Worm (Caenorhabditis elegans) whole organism, young adult: Measurements from ENCODE around the gene sto-3.

ENCODE experiments used
- K11D2.4 ChIP-seq: fragments of 200-800 bp; sonication (Bioruptor generic); IDR thresholded peaks from 2 replicates; pipeline ENCODE4 v1.3.6; 2022; ENCODE audit warnings: missing genetic modification reagents, missing genetic modification characterization, missing compliant biosample characterization
- akir-1 ChIP-seq: fragments of 200-800 bp; sonication (Bioruptor generic); optimal IDR thresholded peaks from 2 replicates; lab custom pipeline; 2018; ENCODE audit warnings: mild to moderate bottlenecking, missing genetic modification characterization, moderate library complexity, missing compliant biosample characterization
- aptf-3 ChIP-seq: fragments of 200-800 bp; sonication (Bioruptor generic); IDR thresholded peaks from 2 replicates; pipeline ENCODE4 v1.3.6; 2022; ENCODE audit warnings: missing genetic modification characterization, missing compliant biosample characterization
- attf-3 ChIP-seq: fragments of 200-800 bp; sonication (Bioruptor generic); conservative IDR thresholded peaks from 2 replicates; pipeline ENCODE4 v1.3.6; 2022; ENCODE audit warnings: missing genetic modification reagents, missing genetic modification characterization, missing compliant biosample characterization
- dpff-1 ChIP-seq: sonication (generic microtip); optimal IDR thresholded peaks from 2 replicates; lab custom pipeline; 2017; ENCODE audit warnings: mild to moderate bottlenecking, missing genetic modification characterization, missing compliant biosample characterization
- ets-4 ChIP-seq: fragments of 200-800 bp; sonication (Bioruptor generic); optimal IDR thresholded peaks from 2 replicates; lab custom pipeline; 2018; ENCODE audit warnings: mild to moderate bottlenecking, missing genetic modification characterization, missing compliant biosample characterization
- gei-17 ChIP-seq: fragments of 200-800 bp; sonication (Bioruptor generic); optimal IDR thresholded peaks from 2 replicates; lab custom pipeline; 2018; ENCODE audit warnings: mild to moderate bottlenecking, missing genetic modification characterization, missing compliant biosample characterization
- lin-35 ChIP-seq, 3 experiments: fragments of 150-350 bp in 2 of 3; sonication (generic microtip) in 1 of 3; optimal IDR thresholded peaks; 2 replicates each; lab custom pipeline; 2014 to 2018; ENCODE audit warnings: missing biosample characterization in 3 of 3, missing genetic modification characterization in 3 of 3, missing genetic modification reagents in 3 of 3
- madf-10 ChIP-seq: sonication (generic microtip); optimal IDR thresholded peaks from 2 replicates; lab custom pipeline; 2016; ENCODE audit warnings: mild to moderate bottlenecking, missing genetic modification characterization, missing compliant biosample characterization
- nfya-1 ChIP-seq: sonication (generic microtip); optimal IDR thresholded peaks from 2 replicates; lab custom pipeline; 2017; ENCODE audit warnings: antibody characterized with exemption, missing compliant biosample characterization, missing genetic modification characterization, borderline replicate concordance; ENCODE audit not compliant: insufficient read depth
- unc-62 ChIP-seq: fragments of 150-350 bp; optimal IDR thresholded peaks from 2 replicates; lab custom pipeline; 2014; ENCODE audit warnings: missing biosample characterization, missing genetic modification reagents, missing genetic modification characterization
- ztf-26 ChIP-seq: sonication (generic microtip); optimal IDR thresholded peaks from 2 replicates; lab custom pipeline; 2017; ENCODE audit warnings: missing genetic modification characterization, missing compliant biosample characterization
- ztf-3 ChIP-seq: fragments of 200-800 bp; sonication (Bioruptor generic); optimal IDR thresholded peaks from 2 replicates; lab custom pipeline; 2018; ENCODE audit warnings: mild to moderate bottlenecking, missing genetic modification characterization, missing compliant biosample characterization

DNA sequence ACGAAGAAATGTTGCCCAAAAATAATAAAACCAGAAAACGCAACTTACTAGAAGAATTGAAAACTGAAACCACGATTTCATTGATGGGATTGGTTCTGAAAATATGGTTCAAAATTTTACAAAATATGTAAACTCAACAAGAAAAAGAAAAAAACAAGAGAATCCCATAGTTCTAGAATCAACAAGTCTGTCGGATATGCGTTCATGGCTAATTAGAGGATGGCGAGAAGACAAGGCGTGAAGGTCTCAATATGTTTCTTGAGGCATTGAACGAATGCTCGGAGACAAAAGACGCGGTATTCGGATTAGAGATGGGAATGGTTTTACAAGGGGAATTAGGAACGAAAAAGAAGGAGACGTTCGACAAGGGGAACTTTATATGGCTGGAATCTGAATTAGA lies 28.9 kb upstream of the sto-3 start, which contains the start of gene cutl-11:
- TF ChIP-seq ets-4 (GFP tag; lab: Kevin White, UChicago) (no peak), nfya-1 (no peak), aptf-3 (GFP tag; lab: Robert Waterston, UW) (no peak), ztf-3 (GFP tag; lab: Kevin White, UChicago) (no peak), dpff-1 (no peak), unc-62 (GFP tag; lab: Kevin White, UChicago) (no peak), K11D2.4 (no peak), attf-3 (GFP tag; lab: Robert Waterston, UW) (no peak), madf-10 (tag; lab: Kevin White, UChicago) (no peak), akir-1 (GFP tag; lab: Kevin White, UChicago) (no peak), lin-35 (GFP tag; optimal IDR thresholded peaks at IDR 0.05; lab: Kevin White, UChicago) (no peak), gei-17 (GFP tag; lab: Kevin White, UChicago) (no peak), ztf-26 (tag; lab: Kevin White, UChicago) (no peak)
